Worm (Caenorhabditis elegans) whole organism, late embryonic: ENCODE data around the gene C14F11.4.

Source experiments
- F13H6.1 ChIP-seq: sonication (generic microtip); optimal IDR thresholded peaks from 2 replicates; lab custom pipeline; 2016; ENCODE audit warnings: missing genetic modification characterization, missing compliant biosample characterization
- ceh-2 ChIP-seq: sonication (generic microtip); optimal IDR thresholded peaks from 2 replicates; lab custom pipeline; 2016; ENCODE audit warnings: missing genotype, missing genetic modification characterization, missing compliant biosample characterization
- elt-2 ChIP-seq: sonication (generic microtip); optimal IDR thresholded peaks from 2 replicates; lab custom pipeline; 2016; ENCODE audit warnings: missing genetic modification reagents, missing genetic modification characterization, missing compliant biosample characterization
- hlh-30 ChIP-seq: sonication (generic microtip); optimal IDR thresholded peaks from 2 replicates; lab custom pipeline; 2017; ENCODE audit warnings: antibody characterized with exemption, missing genetic modification characterization, missing compliant biosample characterization; ENCODE audit not compliant: insufficient read depth
- lin-11 ChIP-seq: fragments of 200-800 bp; sonication (Bioruptor generic); optimal IDR thresholded peaks from 2 replicates; lab custom pipeline; 2018; ENCODE audit warnings: mild to moderate bottlenecking, missing genetic modification characterization, missing compliant biosample characterization
- nhr-11 ChIP-seq: fragments of 150-350 bp; optimal IDR thresholded peaks from 2 replicates; lab custom pipeline; 2014; ENCODE audit warnings: missing biosample characterization, missing genetic modification characterization
- pha-4 ChIP-seq: fragments of 150-350 bp; optimal IDR thresholded peaks from 2 replicates; lab custom pipeline; 2018; ENCODE audit warnings: missing biosample characterization, missing genetic modification reagents, missing genetic modification characterization
- pqm-1 ChIP-seq: sonication (generic microtip); optimal IDR thresholded peaks from 2 replicates; lab custom pipeline; 2016; ENCODE audit warnings: missing genetic modification characterization, missing compliant biosample characterization
- pros-1 ChIP-seq: fragments of 150-350 bp; optimal IDR thresholded peaks from 2 replicates; lab custom pipeline; 2014; ENCODE audit warnings: missing biosample characterization, missing genetic modification reagents, missing genetic modification characterization

ce11 chrX:6275343-6275742 lies 42.5 kb upstream of the C14F11.4 start:
- TF ChIP-seq pha-4 = no peak
- TF ChIP-seq hlh-30 (tag; lab: Kevin White, UChicago) = no peak
- no peak for TF ChIP-seq pqm-1
- no peak for TF ChIP-seq nhr-11 (tag; lab: Kevin White, UChicago)
- no peak for TF ChIP-seq pros-1 (tag; lab: Kevin White, UChicago)
- no peak for TF ChIP-seq ceh-2 (tag; lab: Kevin White, UChicago)
- no peak for TF ChIP-seq elt-2 (tag; lab: Kevin White, UChicago)
- TF ChIP-seq lin-11 (tag; lab: Kevin White, UChicago) = no peak
- TF ChIP-seq F13H6.1 (tag; lab: Kevin White, UChicago) = no peak
